Fruit fly (Drosophila melanogaster) whole organism: ENCODE data around the gene CG31793.

Experiments used
- CG8478 ChIP-seq: fragments of >200 bp; optimal IDR thresholded peaks from 2 replicates; lab custom pipeline; 2018; ENCODE audit warnings: inconsistent platforms
- EcR ChIP-seq, 2 experiments: fragments of >200 bp; optimal IDR thresholded peaks; 2 replicates each; lab custom pipeline; 2017; ENCODE audit warnings: missing biosample characterization in 2 of 2, missing genetic modification characterization in 2 of 2, missing genetic modification reagents in 2 of 2
- pan ChIP-seq: fragments of >200 bp; optimal IDR thresholded peaks from 2 replicates; lab custom pipeline; 2017
- psq ChIP-seq: fragments of >200 bp; optimal IDR thresholded peaks from 2 replicates; lab custom pipeline; 2017

DNA sequence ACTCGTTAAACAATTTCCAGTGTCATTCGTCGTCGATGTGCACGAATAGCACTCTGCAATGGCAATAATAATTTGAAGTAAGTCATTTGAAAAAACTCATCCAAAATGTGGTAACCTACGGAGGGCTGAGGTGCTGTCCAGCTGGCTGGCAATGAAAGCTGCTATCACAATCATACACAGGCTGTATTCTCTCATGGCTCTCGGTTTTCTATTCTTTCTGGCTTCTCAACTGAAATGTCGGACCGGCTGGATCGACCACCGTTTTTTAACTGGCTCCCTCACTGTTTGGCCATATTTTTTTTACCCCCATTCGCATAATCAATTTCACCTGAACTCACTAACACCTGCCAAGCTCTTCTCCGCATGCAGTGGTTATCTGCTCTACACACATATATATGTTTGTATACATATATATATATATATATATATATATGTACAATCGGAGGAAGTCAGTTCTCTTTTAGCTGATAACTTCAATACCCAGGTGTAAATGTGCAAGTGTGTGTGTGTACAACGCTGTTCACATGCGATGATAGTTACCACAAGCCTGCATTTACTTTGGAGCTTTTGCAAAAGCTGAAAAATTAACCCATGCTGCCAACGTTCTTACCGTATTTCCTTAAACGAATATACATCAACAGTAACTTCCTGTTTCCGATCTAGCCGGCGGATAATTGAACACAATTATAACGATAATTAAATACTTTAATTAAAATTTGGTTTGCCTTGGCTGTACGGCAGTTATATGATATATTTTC is 7.3 kb upstream of the CG31793 start, which contains the start of gene CG10650:
- TF ChIP-seq psq, result no peak
- TF ChIP-seq pan (lab: Kevin White, UChicago), result no peak
- no peak for TF ChIP-seq EcR (GFP tag; optimal IDR thresholded peaks at IDR 0.05; lab: Kevin White, UChicago)
- TF ChIP-seq CG8478 (lab: Kevin White, UChicago), result no peak
